Worm (Caenorhabditis elegans) whole organism, L4 larva: ENCODE results near the gene str-252.

ENCODE experiments used
- F10B5.3 ChIP-seq: sonication (generic microtip); optimal IDR thresholded peaks from 2 replicates; lab custom pipeline; 2016; ENCODE audit warnings: mild to moderate bottlenecking, missing genetic modification characterization, missing compliant biosample characterization
- F26F4.8 ChIP-seq: fragments of 200-800 bp; sonication (Bioruptor generic); conservative IDR thresholded peaks from 2 replicates; pipeline ENCODE4 v1.3.6; 2022; ENCODE audit warnings: missing genetic modification characterization, missing compliant biosample characterization
- T26A8.4 ChIP-seq: fragments of 200-800 bp; sonication (Bioruptor generic); IDR thresholded peaks from 2 replicates; pipeline ENCODE4 v1.3.6; 2022; ENCODE audit warnings: missing genetic modification characterization, missing compliant biosample characterization
- Y48G9A.11 ChIP-seq: fragments of 200-800 bp; sonication (Bioruptor generic); IDR thresholded peaks from 2 replicates; pipeline ENCODE4 v1.3.6; 2022; ENCODE audit warnings: missing genetic modification reagents, missing genetic modification characterization, missing compliant biosample characterization
- ZK337.2 ChIP-seq: fragments of 200-800 bp; sonication (Bioruptor generic); IDR thresholded peaks from 2 replicates; pipeline ENCODE4 v1.3.6; 2022; ENCODE audit warnings: missing genetic modification reagents, missing genetic modification characterization, missing compliant biosample characterization
- aha-1 ChIP-seq: fragments of 150-350 bp; peaks from one replicate; lab custom pipeline; 2014; ENCODE audit warnings: missing biosample characterization, missing genetic modification characterization
- arid-1 ChIP-seq: fragments of 200-800 bp; sonication (Bioruptor generic); conservative IDR thresholded peaks from 2 replicates; pipeline ENCODE4 v1.3.6; 2022; ENCODE audit warnings: missing genetic modification reagents, missing genetic modification characterization, missing compliant biosample characterization
- attf-4 ChIP-seq: sonication (generic microtip); optimal IDR thresholded peaks from 3 replicates; lab custom pipeline; 2017; ENCODE audit warnings: missing biosample characterization, missing genetic modification characterization
- ceh-20 ChIP-seq: fragments of 200-800 bp; sonication (Bioruptor generic); IDR thresholded peaks from 2 replicates; pipeline ENCODE4 v1.3.6; 2022; ENCODE audit warnings: missing genetic modification reagents, missing genetic modification characterization, missing compliant biosample characterization
- ceh-28 ChIP-seq: fragments of 150-350 bp; optimal IDR thresholded peaks from 2 replicates; lab custom pipeline; 2014; ENCODE audit warnings: missing biosample characterization, missing genetic modification reagents, missing genetic modification characterization
- ceh-32 ChIP-seq: sonication (generic microtip); optimal IDR thresholded peaks from 2 replicates; lab custom pipeline; 2016; ENCODE audit warnings: mild to moderate bottlenecking, missing genetic modification characterization, missing compliant biosample characterization; ENCODE audit not compliant: poor library complexity
- ceh-82 ChIP-seq: sonication (generic microtip); optimal IDR thresholded peaks from 2 replicates; lab custom pipeline; 2017; ENCODE audit warnings: missing biosample characterization, missing genetic modification characterization
- ctbp-1 ChIP-seq: fragments of 200-800 bp; sonication (Bioruptor generic); IDR thresholded peaks from 2 replicates; pipeline ENCODE4 v1.3.6; 2022; ENCODE audit warnings: missing genetic modification reagents, missing genetic modification characterization, missing compliant biosample characterization
- daf-16 ChIP-seq, 3 experiments: sonication (generic microtip); optimal IDR thresholded peaks; 2 replicates each; lab custom pipeline; 2016 to 2017; ENCODE audit warnings: missing genetic modification characterization in 3 of 3, missing genetic modification reagents in 3 of 3, mild to moderate bottlenecking in 2 of 3, missing compliant biosample characterization in 2 of 3, missing biosample characterization in 1 of 3, moderate library complexity in 1 of 3
- daf-19 ChIP-seq: fragments of 200-800 bp; sonication (Bioruptor generic); conservative IDR thresholded peaks from 2 replicates; pipeline ENCODE4 v1.3.6; 2022; ENCODE audit warnings: missing genetic modification characterization, missing compliant biosample characterization
- daf-8 ChIP-seq: fragments of 200-800 bp; sonication (Bioruptor generic); IDR thresholded peaks from 2 replicates; pipeline ENCODE4 v1.3.6; 2022; ENCODE audit warnings: missing genetic modification characterization, missing compliant biosample characterization
- dpl-1 ChIP-seq: fragments of 150-350 bp; optimal IDR thresholded peaks from 2 replicates; lab custom pipeline; 2014; ENCODE audit warnings: missing biosample characterization, missing genetic modification reagents, missing genetic modification characterization
- duxl-1 ChIP-seq: sonication (generic microtip); optimal IDR thresholded peaks from 2 replicates; lab custom pipeline; 2016; ENCODE audit warnings: mild to moderate bottlenecking, missing genetic modification characterization, moderate library complexity, missing compliant biosample characterization; ENCODE audit not compliant: poor library complexity
- fkh-10 ChIP-seq: fragments of 150-350 bp; optimal IDR thresholded peaks from 2 replicates; lab custom pipeline; 2014; ENCODE audit warnings: missing biosample characterization, missing genetic modification reagents, missing genetic modification characterization
- hlh-11 ChIP-seq: fragments of 200-800 bp; sonication (Bioruptor generic); optimal IDR thresholded peaks from 2 replicates; lab custom pipeline; 2018; ENCODE audit warnings: mild to moderate bottlenecking, missing genetic modification characterization, missing compliant biosample characterization
- hmg-1.1 ChIP-seq: fragments of 200-800 bp; sonication (Bioruptor generic); IDR thresholded peaks from 2 replicates; pipeline ENCODE4 v1.3.6; 2022; ENCODE audit warnings: missing genetic modification reagents, missing genetic modification characterization, missing compliant biosample characterization
- jun-1 ChIP-seq: fragments of 150-350 bp; optimal IDR thresholded peaks from 2 replicates; lab custom pipeline; 2014; ENCODE audit warnings: missing biosample characterization, missing genetic modification reagents, missing genetic modification characterization
- lin-13 ChIP-seq: fragments of 150-350 bp; optimal IDR thresholded peaks from 2 replicates; lab custom pipeline; 2014; ENCODE audit warnings: missing biosample characterization, missing genetic modification reagents, missing genetic modification characterization
- lin-29 ChIP-seq: fragments of 200-800 bp; sonication (Bioruptor generic); IDR thresholded peaks from 2 replicates; pipeline ENCODE4 v1.3.6; 2022; ENCODE audit warnings: missing genetic modification reagents, missing genetic modification characterization, missing compliant biosample characterization
- lin-38 ChIP-seq: fragments of 200-800 bp; sonication (Bioruptor generic); IDR thresholded peaks from 2 replicates; pipeline ENCODE4 v1.3.6; 2022; ENCODE audit warnings: missing genetic modification reagents, missing genetic modification characterization, missing compliant biosample characterization
- mdl-1 ChIP-seq, 2 experiments: fragments of 150-350 bp in 1 of 2; sonication (generic microtip) in 1 of 2; optimal IDR thresholded peaks; 2 replicates each; lab custom pipeline; 2014 to 2017; ENCODE audit warnings: missing biosample characterization in 2 of 2, missing genetic modification characterization in 2 of 2
- mep-1 ChIP-seq: fragments of 150-350 bp; sonication (generic microtip); optimal IDR thresholded peaks from 3 replicates; lab custom pipeline; 2014; ENCODE audit warnings: missing biosample characterization, missing genetic modification characterization
- mes-2 ChIP-seq: sonication (generic microtip); optimal IDR thresholded peaks from 2 replicates; lab custom pipeline; 2016; ENCODE audit warnings: missing genotype, mild to moderate bottlenecking, missing genetic modification characterization, missing compliant biosample characterization; ENCODE audit not compliant: poor library complexity, severe bottlenecking
- mxl-2 ChIP-seq: fragments of 200-800 bp; sonication (Bioruptor generic); conservative IDR thresholded peaks from 2 replicates; pipeline ENCODE4 v1.3.6; 2022; ENCODE audit warnings: missing genetic modification reagents, missing genetic modification characterization, missing compliant biosample characterization
- nhr-10 ChIP-seq: fragments of 150-350 bp; optimal IDR thresholded peaks from 2 replicates; lab custom pipeline; 2014; ENCODE audit warnings: missing biosample characterization, missing genetic modification characterization
- nhr-11 ChIP-seq: fragments of 150-350 bp; optimal IDR thresholded peaks from 2 replicates; lab custom pipeline; 2014; ENCODE audit warnings: missing biosample characterization, missing genetic modification characterization
- nhr-237 ChIP-seq: sonication (generic microtip); optimal IDR thresholded peaks from 2 replicates; lab custom pipeline; 2017; ENCODE audit warnings: missing biosample characterization, missing genetic modification characterization
- nhr-28 ChIP-seq: fragments of 150-350 bp; optimal IDR thresholded peaks from 2 replicates; lab custom pipeline; 2014; ENCODE audit warnings: missing biosample characterization, missing genetic modification characterization
- pha-4 ChIP-seq, 2 experiments: fragments of 150-350 bp in 1 of 2; fragments of 200-800 bp in 1 of 2; sonication (Bioruptor generic) in 1 of 2; IDR thresholded peaks in 1 of 2; optimal IDR thresholded peaks in 1 of 2; 2 replicates each; pipeline versions ENCODE4 v1.3.6 to Lab custom; 2014 to 2022; ENCODE audit warnings: missing genetic modification characterization in 2 of 2, missing genetic modification reagents in 2 of 2, missing biosample characterization in 1 of 2, missing compliant biosample characterization in 1 of 2
- php-3 ChIP-seq: fragments of 200-800 bp; sonication (Bioruptor generic); IDR thresholded peaks from 2 replicates; pipeline ENCODE4 v1.3.6; 2022; ENCODE audit warnings: missing genetic modification reagents, missing genetic modification characterization, missing compliant biosample characterization
- set-16 ChIP-seq: fragments of 200-800 bp; sonication (Bioruptor generic); IDR thresholded peaks from 2 replicates; pipeline ENCODE4 v1.3.6; 2022; ENCODE audit warnings: missing genetic modification reagents, missing genetic modification characterization, missing compliant biosample characterization
- skn-1 ChIP-seq: fragments of 150-350 bp; optimal IDR thresholded peaks from 2 replicates; lab custom pipeline; 2014; ENCODE audit warnings: missing biosample characterization, missing genetic modification characterization
- snpc-1.2 ChIP-seq: fragments of 200-800 bp; sonication (Bioruptor generic); IDR thresholded peaks from 2 replicates; pipeline ENCODE4 v1.3.6; 2022; ENCODE audit warnings: missing genetic modification reagents, missing genetic modification characterization, missing compliant biosample characterization
- spr-1 ChIP-seq: sonication (generic microtip); optimal IDR thresholded peaks from 2 replicates; lab custom pipeline; 2016; ENCODE audit warnings: mild to moderate bottlenecking, missing genetic modification characterization, missing compliant biosample characterization
- tra-1 ChIP-seq: fragments of 200-800 bp; sonication (Bioruptor generic); IDR thresholded peaks from 2 replicates; pipeline ENCODE4 v1.3.6; 2022; ENCODE audit warnings: missing genetic modification reagents, missing genetic modification characterization, missing compliant biosample characterization
- unc-130 ChIP-seq: sonication (generic microtip); optimal IDR thresholded peaks from 2 replicates; lab custom pipeline; 2016; ENCODE audit warnings: missing genetic modification reagents, missing genetic modification characterization, missing compliant biosample characterization
- unc-39 ChIP-seq: sonication (generic microtip); optimal IDR thresholded peaks from 2 replicates; lab custom pipeline; 2017; ENCODE audit warnings: missing biosample characterization, missing genetic modification characterization
- zag-1 ChIP-seq: fragments of 150-350 bp; optimal IDR thresholded peaks from 2 replicates; lab custom pipeline; 2014; ENCODE audit warnings: missing biosample characterization, missing genetic modification characterization
- zfp-3 ChIP-seq: fragments of 200-800 bp; sonication (Bioruptor generic); conservative IDR thresholded peaks from 2 replicates; pipeline ENCODE4 v1.3.6; 2022; ENCODE audit warnings: missing genetic modification reagents, missing genetic modification characterization, missing compliant biosample characterization
- ztf-11 ChIP-seq: fragments of 150-350 bp; optimal IDR thresholded peaks from 2 replicates; lab custom pipeline; 2014; ENCODE audit warnings: missing biosample characterization, missing genetic modification characterization
- ztf-7 ChIP-seq: fragments of 150-350 bp; optimal IDR thresholded peaks from 2 replicates; lab custom pipeline; 2014; ENCODE audit warnings: missing biosample characterization, missing genetic modification characterization

Gene str-252

ce11 chrV:13907557-13908104 lies 8.7 kb upstream of the str-252 start (continued):
- TF ChIP-seq ztf-7 (no peak), nhr-10 (peak; percentile 51), T26A8.4 (GFP tag; lab: Robert Waterston, UW) (peak; percentile 90), lin-38 (GFP tag; lab: Robert Waterston, UW) (peak; percentile 59), fkh-10 (GFP tag; lab: Kevin White, UChicago) (no peak), set-16 (GFP tag; lab: Robert Waterston, UW) (no peak), unc-39 (tag; lab: Kevin White, UChicago) (no peak), ceh-82 (tag; lab: Kevin White, UChicago) (no peak), duxl-1 (tag; lab: Kevin White, UChicago) (peak; percentile 65), php-3 (GFP tag; lab: Robert Waterston, UW) (no peak), mep-1 (tag; lab: Kevin White, UChicago) (peak; percentile 94), ceh-20 (no peak), pha-4 (GFP tag; IDR thresholded peaks at IDR 0.05; lab: Robert Waterston, UW) (peak; percentile 37), pha-4 (tag; optimal IDR thresholded peaks at IDR 0.05; lab: Kevin White, UChicago) (no peak), hlh-11 (tag; lab: Kevin White, UChicago) (peak; percentile 70), nhr-237 (tag; lab: Kevin White, UChicago) (no peak), ceh-32 (tag; lab: Kevin White, UChicago) (no peak), ZK337.2 (GFP tag; lab: Robert Waterston, UW) (no peak), ctbp-1 (no peak; the same call in 1 of the 2 replicates), mes-2 (peak; percentile 52), aha-1 (tag; lab: Kevin White, UChicago) (peak; percentile 91), spr-1 (tag; lab: Kevin White, UChicago) (no peak), unc-130 (GFP tag; lab: Kevin White, UChicago) (no peak), F10B5.3 (no peak), dpl-1 (GFP tag; lab: Kevin White, UChicago) (no peak), tra-1 (GFP tag; lab: Robert Waterston, UW) (peak; percentile 9; the same call in 1 of the 2 replicates), lin-13 (GFP tag; lab: Kevin White, UChicago) (no peak)

ce11 chrV:13908120-13908915 lies 8.0 kb upstream of the str-252 start:
- no peak for TF ChIP-seq ztf-11 (tag; lab: Kevin White, UChicago)
- TF ChIP-seq skn-1 (tag; lab: Kevin White, UChicago): no peak
- no peak for TF ChIP-seq duxl-1 (tag; lab: Kevin White, UChicago)
- 0 out of 2 replicates have a peak, but pooled peaks have one; percentile 6 for TF ChIP-seq snpc-1.2 (GFP tag; lab: Robert Waterston, UW)
- no peak for TF ChIP-seq hmg-1.1 (GFP tag; lab: Robert Waterston, UW)
- no peak for TF ChIP-seq daf-8 (GFP tag; lab: Robert Waterston, UW)
- no peak for TF ChIP-seq nhr-10
- no peak for TF ChIP-seq arid-1 (GFP tag; lab: Robert Waterston, UW)
- no peak for TF ChIP-seq spr-1 (tag; lab: Kevin White, UChicago)
- no peak for TF ChIP-seq nhr-28 (tag; lab: Kevin White, UChicago)
- TF ChIP-seq ceh-82 (tag; lab: Kevin White, UChicago): no peak
- TF ChIP-seq jun-1: no peak
- TF ChIP-seq hlh-11 (tag; lab: Kevin White, UChicago): no peak
- no peak for TF ChIP-seq mxl-2 (GFP tag; lab: Robert Waterston, UW)
- no peak for TF ChIP-seq F26F4.8 (GFP tag; lab: Robert Waterston, UW)
- TF ChIP-seq Y48G9A.11 (GFP tag; lab: Robert Waterston, UW): 0 out of 2 replicates have a peak, but pooled peaks have one; percentile 24
- TF ChIP-seq zfp-3 (GFP tag; lab: Robert Waterston, UW): no peak; the same call in 1 of the 2 replicates
- no peak for TF ChIP-seq lin-13 (GFP tag; lab: Kevin White, UChicago)
- TF ChIP-seq ceh-28 (tag; lab: Kevin White, UChicago): no peak
- TF ChIP-seq nhr-237 (tag; lab: Kevin White, UChicago): no peak
- no peak for TF ChIP-seq lin-29 (GFP tag; lab: Robert Waterston, UW)
- no peak for TF ChIP-seq daf-19 (GFP tag; lab: Robert Waterston, UW)
- TF ChIP-seq mes-2: peak; percentile 29
- no peak for TF ChIP-seq daf-16 (GFP tag; optimal IDR thresholded peaks at IDR 0.05; lab: Kevin White, UChicago)
- peak; percentile 3 for TF ChIP-seq daf-16 (tag; optimal IDR thresholded peaks at IDR 0.05; lab: Kevin White, UChicago)
- no peak for TF ChIP-seq mdl-1 (tag; optimal IDR thresholded peaks at IDR 0.05; lab: Kevin White, UChicago)
- no peak for TF ChIP-seq nhr-11 (tag; lab: Kevin White, UChicago)
- no peak for TF ChIP-seq zag-1
- TF ChIP-seq attf-4 (tag; lab: Kevin White, UChicago): no peak
- no peak for TF ChIP-seq pha-4 (GFP tag; IDR thresholded peaks at IDR 0.05; lab: Robert Waterston, UW)
- TF ChIP-seq pha-4 (tag; optimal IDR thresholded peaks at IDR 0.05; lab: Kevin White, UChicago): no peak
